Worm (Caenorhabditis elegans) whole organism, L2 larva: ENCODE measurements around the gene C46A5.4.

Experiments used
- C34F6.9 ChIP-seq: fragments of 150-350 bp; optimal IDR thresholded peaks from 2 replicates; lab custom pipeline; 2014; ENCODE audit warnings: missing biosample characterization, missing genetic modification characterization
- F13H6.1 ChIP-seq: sonication (generic microtip); optimal IDR thresholded peaks from 2 replicates; lab custom pipeline; 2016; ENCODE audit warnings: missing genetic modification characterization, missing compliant biosample characterization
- R02D3.7 ChIP-seq: fragments of 150-350 bp; optimal IDR thresholded peaks from 2 replicates; lab custom pipeline; 2014; ENCODE audit warnings: missing biosample characterization, missing genetic modification characterization
- ZK546.5 ChIP-seq: sonication (generic microtip); optimal IDR thresholded peaks from 2 replicates; lab custom pipeline; 2017; ENCODE audit warnings: missing biosample characterization, missing genetic modification characterization
- alr-1 ChIP-seq: fragments of 150-350 bp; optimal IDR thresholded peaks from 2 replicates; lab custom pipeline; 2014; ENCODE audit warnings: missing biosample characterization, missing genetic modification characterization
- aly-2 ChIP-seq: fragments of 150-350 bp; optimal IDR thresholded peaks from 2 replicates; lab custom pipeline; 2014; ENCODE audit warnings: missing biosample characterization, missing genetic modification characterization
- ama-1 ChIP-seq: fragments of 150-350 bp; optimal IDR thresholded peaks from 2 replicates; lab custom pipeline; 2018; ENCODE audit warnings: inconsistent platforms
- blmp-1 ChIP-seq: sonication (generic microtip); optimal IDR thresholded peaks from 2 replicates; lab custom pipeline; 2017; ENCODE audit warnings: missing genetic modification characterization, mild to moderate bottlenecking, missing compliant biosample characterization, antibody characterized with exemption, moderate library complexity; ENCODE audit not compliant: insufficient read depth
- ceh-16 ChIP-seq: fragments of 150-350 bp; optimal IDR thresholded peaks from 2 replicates; lab custom pipeline; 2014; ENCODE audit warnings: missing biosample characterization, missing genetic modification characterization
- ceh-82 ChIP-seq: fragments of 150-350 bp; optimal IDR thresholded peaks from 2 replicates; lab custom pipeline; 2014; ENCODE audit warnings: missing biosample characterization, missing genetic modification characterization
- crh-2 ChIP-seq: sonication (generic microtip); optimal IDR thresholded peaks from 2 replicates; lab custom pipeline; 2017; ENCODE audit warnings: missing biosample characterization, missing genetic modification characterization
- dmd-4 ChIP-seq: sonication (generic microtip); optimal IDR thresholded peaks from 2 replicates; lab custom pipeline; 2017; ENCODE audit warnings: missing biosample characterization, missing genetic modification characterization
- egl-27 ChIP-seq: sonication (generic microtip); optimal IDR thresholded peaks from 3 replicates; lab custom pipeline; 2017; ENCODE audit warnings: missing biosample characterization, missing genetic modification reagents, missing genetic modification characterization
- elt-1 ChIP-seq: fragments of 150-350 bp; optimal IDR thresholded peaks from 2 replicates; lab custom pipeline; 2014; ENCODE audit warnings: missing biosample characterization, missing genetic modification characterization
- elt-3 ChIP-seq: sonication (generic microtip); optimal IDR thresholded peaks from 2 replicates; lab custom pipeline; 2017; ENCODE audit warnings: missing biosample characterization, missing genetic modification characterization
- fos-1 ChIP-seq: fragments of 150-350 bp; optimal IDR thresholded peaks from 2 replicates; lab custom pipeline; 2014; ENCODE audit warnings: missing biosample characterization, missing genetic modification characterization
- gmeb-1 ChIP-seq: fragments of 150-350 bp; optimal IDR thresholded peaks from 2 replicates; lab custom pipeline; 2014; ENCODE audit warnings: missing biosample characterization, missing genetic modification characterization
- lin-11 ChIP-seq: fragments of 150-350 bp; sonication (generic microtip); optimal IDR thresholded peaks from 2 replicates; lab custom pipeline; 2014; ENCODE audit warnings: missing biosample characterization, missing genetic modification characterization, inconsistent platforms, mixed read lengths
- lin-13 ChIP-seq: fragments of 150-350 bp; optimal IDR thresholded peaks from 2 replicates; lab custom pipeline; 2014; ENCODE audit warnings: missing biosample characterization, missing genetic modification reagents, missing genetic modification characterization
- lin-39 ChIP-seq: fragments of 150-350 bp; optimal IDR thresholded peaks from 2 replicates; lab custom pipeline; 2014; ENCODE audit warnings: missing biosample characterization, missing genetic modification reagents, missing genetic modification characterization
- lsy-2 ChIP-seq, 2 experiments: fragments of 150-350 bp in 1 of 2; sonication (generic microtip) in 1 of 2; optimal IDR thresholded peaks; 2 replicates each; lab custom pipeline; 2014 to 2017; ENCODE audit warnings: missing biosample characterization in 2 of 2, missing genetic modification characterization in 2 of 2
- mbf-1 ChIP-seq: sonication (generic microtip); optimal IDR thresholded peaks from 2 replicates; lab custom pipeline; 2017; ENCODE audit warnings: missing biosample characterization, missing genetic modification characterization
- mdl-1 ChIP-seq, 2 experiments: fragments of 150-350 bp in 1 of 2; sonication (generic microtip) in 1 of 2; optimal IDR thresholded peaks; 2 replicates each; lab custom pipeline; 2017; ENCODE audit warnings: missing biosample characterization in 2 of 2, missing genetic modification characterization in 2 of 2
- nhr-11 ChIP-seq: fragments of 150-350 bp; optimal IDR thresholded peaks from 2 replicates; lab custom pipeline; 2014; ENCODE audit warnings: missing biosample characterization, missing genetic modification characterization
- nhr-12 ChIP-seq: fragments of 150-350 bp; optimal IDR thresholded peaks from 2 replicates; lab custom pipeline; 2014; ENCODE audit warnings: missing biosample characterization, missing genetic modification characterization
- nhr-129 ChIP-seq: fragments of 150-350 bp; optimal IDR thresholded peaks from 2 replicates; lab custom pipeline; 2014; ENCODE audit warnings: missing biosample characterization, missing genetic modification characterization
- nhr-21 ChIP-seq: fragments of 150-350 bp; optimal IDR thresholded peaks from 2 replicates; lab custom pipeline; 2014; ENCODE audit warnings: missing biosample characterization, missing genetic modification characterization
- nhr-23 ChIP-seq: fragments of 150-350 bp; optimal IDR thresholded peaks from 2 replicates; lab custom pipeline; 2014; ENCODE audit warnings: missing biosample characterization, missing genetic modification reagents, missing genetic modification characterization
- nhr-237 ChIP-seq: fragments of 150-350 bp; optimal IDR thresholded peaks from 2 replicates; lab custom pipeline; 2014; ENCODE audit warnings: missing biosample characterization, missing genetic modification characterization
- nhr-25 ChIP-seq: fragments of 150-350 bp; sonication (generic microtip); optimal IDR thresholded peaks from 3 replicates; lab custom pipeline; 2014; ENCODE audit warnings: missing biosample characterization, missing genetic modification characterization
- nhr-77 ChIP-seq: fragments of 150-350 bp; optimal IDR thresholded peaks from 2 replicates; lab custom pipeline; 2014; ENCODE audit warnings: missing biosample characterization, missing genetic modification characterization
- peb-1 ChIP-seq: fragments of 150-350 bp; optimal IDR thresholded peaks from 2 replicates; lab custom pipeline; 2014; ENCODE audit warnings: missing biosample characterization, missing genetic modification characterization
- sem-4 ChIP-seq: fragments of 150-350 bp; optimal IDR thresholded peaks from 2 replicates; lab custom pipeline; 2014; ENCODE audit warnings: missing biosample characterization, missing genetic modification reagents, missing genetic modification characterization
- skn-1 ChIP-seq: sonication (generic microtip); optimal IDR thresholded peaks from 2 replicates; lab custom pipeline; 2017; ENCODE audit warnings: missing biosample characterization, missing genetic modification characterization
- sma-3 ChIP-seq: sonication (generic microtip); optimal IDR thresholded peaks from 2 replicates; lab custom pipeline; 2016; ENCODE audit warnings: missing genetic modification reagents, missing genetic modification characterization, missing compliant biosample characterization
- sma-9 ChIP-seq, 2 experiments: fragments of 150-350 bp in 1 of 2; sonication (generic microtip) in 1 of 2; optimal IDR thresholded peaks; 2 replicates each; lab custom pipeline; 2014 to 2016; ENCODE audit warnings: missing genetic modification characterization in 2 of 2, mild to moderate bottlenecking in 1 of 2, missing biosample characterization in 1 of 2, missing compliant biosample characterization in 1 of 2, missing genetic modification reagents in 1 of 2, moderate library complexity in 1 of 2
- snpc-4 ChIP-seq: fragments of 150-350 bp; optimal IDR thresholded peaks from 2 replicates; lab custom pipeline; 2014; ENCODE audit warnings: missing biosample characterization, missing genetic modification characterization
- unc-39 ChIP-seq: fragments of 150-350 bp; optimal IDR thresholded peaks from 2 replicates; lab custom pipeline; 2014; ENCODE audit warnings: missing biosample characterization, missing genetic modification characterization
- unc-55 ChIP-seq: fragments of 150-350 bp; sonication (generic microtip); optimal IDR thresholded peaks from 3 replicates; lab custom pipeline; 2014; ENCODE audit warnings: missing biosample characterization, missing genetic modification reagents, missing genetic modification characterization
- unc-62 ChIP-seq: fragments of 150-350 bp; optimal IDR thresholded peaks from 2 replicates; lab custom pipeline; 2014; ENCODE audit warnings: missing biosample characterization, missing genetic modification reagents, missing genetic modification characterization
- zag-1 ChIP-seq: fragments of 150-350 bp; optimal IDR thresholded peaks from 2 replicates; lab custom pipeline; 2014; ENCODE audit warnings: missing biosample characterization, missing genetic modification characterization
- ztf-1 ChIP-seq: fragments of 200-800 bp; sonication (Bioruptor generic); conservative IDR thresholded peaks from 2 replicates; pipeline ENCODE4 v1.3.6; 2022; ENCODE audit warnings: missing genetic modification characterization, missing compliant biosample characterization
- ztf-11 ChIP-seq: sonication (generic microtip); optimal IDR thresholded peaks from 2 replicates; lab custom pipeline; 2017; ENCODE audit warnings: missing biosample characterization, missing genetic modification characterization
- ztf-4 ChIP-seq: fragments of 150-350 bp; optimal IDR thresholded peaks from 2 replicates; lab custom pipeline; 2014; ENCODE audit warnings: missing biosample characterization, missing genetic modification characterization

The C46A5.4 gene

ce11 chrIV:7717916-7718315 lies 39.2 kb downstream of the C46A5.4 start, which contains the start of gene F33D4.6:
TSS of gene F33D4.6 (minus strand) at chrIV:7718016.
- no peak for TF ChIP-seq dmd-4
- no peak for TF ChIP-seq sem-4 (tag; lab: Kevin White, UChicago)
- no peak for TF ChIP-seq lin-13 (GFP tag; lab: Kevin White, UChicago)
- TF ChIP-seq blmp-1 (tag; lab: Kevin White, UChicago) = no peak
- no peak for TF ChIP-seq lsy-2 (tag; optimal IDR thresholded peaks at IDR 0.05; lab: Kevin White, UChicago)
- no peak for TF ChIP-seq nhr-21 (tag; lab: Kevin White, UChicago)
- no peak for TF ChIP-seq nhr-11 (tag; lab: Kevin White, UChicago)
- no peak for TF ChIP-seq elt-1 (tag; lab: Kevin White, UChicago)
- TF ChIP-seq egl-27 (tag; lab: Kevin White, UChicago) = no peak
- TF ChIP-seq nhr-23 (tag; lab: Kevin White, UChicago) = no peak
- no peak for TF ChIP-seq nhr-237 (tag; lab: Kevin White, UChicago)
- no peak for TF ChIP-seq ceh-16
- TF ChIP-seq zag-1 = no peak
- TF ChIP-seq unc-55 (GFP tag; lab: Kevin White, UChicago) = no peak
- no peak for TF ChIP-seq elt-3 (tag; lab: Kevin White, UChicago)
- TF ChIP-seq lin-11 (tag; lab: Kevin White, UChicago) = no peak

- TF ChIP-seq ceh-82 (tag; lab: Kevin White, UChicago) = no peak
- TF ChIP-seq sem-4 (tag; lab: Kevin White, UChicago) = no peak
- no peak for TF ChIP-seq nhr-25
- TF ChIP-seq nhr-11 (tag; lab: Kevin White, UChicago) = no peak
- TF ChIP-seq ztf-1 = no peak
- TF ChIP-seq lin-13 (GFP tag; lab: Kevin White, UChicago) = no peak
- no peak for TF ChIP-seq peb-1 (tag; lab: Kevin White, UChicago)
- TF ChIP-seq lin-39 = no peak
- TF ChIP-seq C34F6.9 = no peak
- TF ChIP-seq, all 48 proteins: peak for 0
Observed at ce11 chrIV:7712252-7712651, 44.9 kb downstream of the C46A5.4 start.

- TF ChIP-seq ZK546.5 (tag; lab: Kevin White, UChicago) = no peak
- no peak for TF ChIP-seq ama-1 (lab: Kevin White, UChicago)
- no peak for TF ChIP-seq C34F6.9
- TF ChIP-seq crh-2 = peak; percentile 49
- no peak for TF ChIP-seq ztf-11 (tag; lab: Kevin White, UChicago)
- TF ChIP-seq sma-9 (GFP tag; optimal IDR thresholded peaks at IDR 0.05; lab: Kevin White, UChicago) = peak; percentile 62
- no peak for TF ChIP-seq sma-9 (tag; optimal IDR thresholded peaks at IDR 0.05; lab: Kevin White, UChicago)
- TF ChIP-seq F13H6.1 (tag; lab: Kevin White, UChicago) = no peak
- peak; percentile 12 for TF ChIP-seq nhr-129 (tag; lab: Kevin White, UChicago)
- no peak for TF ChIP-seq sem-4 (tag; lab: Kevin White, UChicago)
- TF ChIP-seq elt-3 (tag; lab: Kevin White, UChicago) = no peak
- no peak for TF ChIP-seq snpc-4
- TF ChIP-seq aly-2 (tag; lab: Kevin White, UChicago) = no peak
- TF ChIP-seq fos-1 (tag; lab: Kevin White, UChicago) = peak; percentile 99
- no peak for TF ChIP-seq nhr-12 (tag; lab: Kevin White, UChicago)
- no peak for TF ChIP-seq ztf-4 (tag; lab: Kevin White, UChicago)
- TF ChIP-seq nhr-237 (tag; lab: Kevin White, UChicago) = no peak
Observed at ce11 chrIV:7710824-7711223, 46.3 kb downstream of the C46A5.4 start, which contains the start of gene nhr-8. TSS of gene nhr-8 (plus strand) at chrIV:7710983.

ce11 chrIV:7709701-7710100 lies 47.4 kb downstream of the C46A5.4 start, which contains the start of the genes mrpl-1, emc-6 and mrps-24:
TSS of gene mrpl-1 (minus strand) at chrIV:7709701.
TSS of gene emc-6 (minus strand) at chrIV:7709736.
TSS of gene mrps-24 (plus strand) at chrIV:7710045.
- TF ChIP-seq nhr-77 (no peak), lin-39 (no peak), peb-1 (tag; lab: Kevin White, UChicago) (no peak), nhr-21 (tag; lab: Kevin White, UChicago) (no peak), R02D3.7 (tag; lab: Kevin White, UChicago) (no peak), alr-1 (tag; lab: Kevin White, UChicago) (no peak), unc-62 (no peak), elt-3 (tag; lab: Kevin White, UChicago) (no peak), unc-55 (GFP tag; lab: Kevin White, UChicago) (peak; percentile 89), fos-1 (tag; lab: Kevin White, UChicago) (peak; percentile 51), F13H6.1 (tag; lab: Kevin White, UChicago) (peak; percentile 44), C34F6.9 (peak; percentile 82), snpc-4 (peak; percentile 45), ztf-1 (no peak), sma-3 (GFP tag; lab: Kevin White, UChicago) (peak; percentile 48), gmeb-1 (tag; lab: Kevin White, UChicago) (peak; percentile 63), nhr-25 (peak; percentile 50), ceh-16 (no peak), blmp-1 (tag; lab: Kevin White, UChicago) (no peak), zag-1 (no peak), unc-39 (tag; lab: Kevin White, UChicago) (no peak), mdl-1 (tag; optimal IDR thresholded peaks at IDR 0.05; lab: Kevin White, UChicago) (no peak), sma-9 (GFP tag; optimal IDR thresholded peaks at IDR 0.05; lab: Kevin White, UChicago) (peak; percentile 43), sma-9 (tag; optimal IDR thresholded peaks at IDR 0.05; lab: Kevin White, UChicago) (no peak), mbf-1 (tag; lab: Kevin White, UChicago) (no peak), crh-2 (peak; percentile 73), ama-1 (lab: Kevin White, UChicago) (no peak), nhr-23 (tag; lab: Kevin White, UChicago) (no peak), dmd-4 (no peak), ceh-82 (tag; lab: Kevin White, UChicago) (no peak), elt-1 (tag; lab: Kevin White, UChicago) (no peak), nhr-129 (tag; lab: Kevin White, UChicago) (peak; percentile 13), skn-1 (tag; lab: Kevin White, UChicago) (peak; percentile 56)
